Fruit fly (Drosophila melanogaster): ENCODE results near the gene Drep4.

dm6 chr2L:13286456-13286855 is at the start of gene Drep4, which contains the start of gene Uvrag:
- no peak for TF ChIP-seq psq (optimal IDR thresholded peaks at IDR 0.05)
- no peak for TF ChIP-seq h (optimal IDR thresholded peaks at IDR 0.05)
- TF ChIP-seq ttk (optimal IDR thresholded peaks at IDR 0.05) = no peak
- TF ChIP-seq insv (optimal IDR thresholded peaks at IDR 0.05) = no peak
